Worm (Caenorhabditis elegans) whole organism, L3 larva: ENCODE results near the gene C23H4.8.

Source experiments
- R02D3.7 ChIP-seq: fragments of 150-350 bp; optimal IDR thresholded peaks from 2 replicates; lab custom pipeline; 2014; ENCODE audit warnings: missing biosample characterization, missing genetic modification characterization
- ZK546.5 ChIP-seq: sonication (generic microtip); optimal IDR thresholded peaks from 2 replicates; lab custom pipeline; 2017; ENCODE audit warnings: missing biosample characterization, missing genetic modification characterization
- ceh-28 ChIP-seq: fragments of 150-350 bp; optimal IDR thresholded peaks from 2 replicates; lab custom pipeline; 2014; ENCODE audit warnings: missing biosample characterization, missing genetic modification reagents, missing genetic modification characterization
- ceh-82 ChIP-seq: fragments of 150-350 bp; optimal IDR thresholded peaks from 2 replicates; lab custom pipeline; 2014; ENCODE audit warnings: missing biosample characterization, missing genetic modification characterization
- ceh-9 ChIP-seq: sonication (generic microtip); optimal IDR thresholded peaks from 2 replicates; lab custom pipeline; 2018; ENCODE audit warnings: missing biosample characterization, missing genetic modification characterization
- daf-12 ChIP-seq: fragments of 150-350 bp; optimal IDR thresholded peaks from 2 replicates; lab custom pipeline; 2014; ENCODE audit warnings: missing biosample characterization, missing genetic modification reagents, missing genetic modification characterization
- egl-5 ChIP-seq: fragments of 150-350 bp; optimal IDR thresholded peaks from 2 replicates; lab custom pipeline; 2017; ENCODE audit warnings: missing biosample characterization, missing genetic modification reagents, missing genetic modification characterization, inconsistent platforms
- elt-1 ChIP-seq: fragments of 150-350 bp; optimal IDR thresholded peaks from 2 replicates; lab custom pipeline; 2014; ENCODE audit warnings: missing biosample characterization, missing genetic modification characterization
- elt-2 ChIP-seq: sonication (generic microtip); optimal IDR thresholded peaks from 2 replicates; lab custom pipeline; 2016; ENCODE audit warnings: missing genetic modification reagents, mild to moderate bottlenecking, missing genetic modification characterization, missing compliant biosample characterization
- elt-3 ChIP-seq, 3 experiments: fragments of 150-350 bp in 1 of 3; sonication (generic microtip) in 2 of 3; optimal IDR thresholded peaks; 2 replicates in 2 of 3; 4 replicates in 1 of 3; lab custom pipeline; 2014 to 2017; ENCODE audit warnings: missing biosample characterization in 3 of 3, missing genetic modification characterization in 3 of 3
- eor-1 ChIP-seq, 2 experiments: fragments of 150-350 bp; optimal IDR thresholded peaks; 2 replicates each; lab custom pipeline; 2014 to 2018; ENCODE audit warnings: missing biosample characterization in 2 of 2, missing genetic modification characterization in 2 of 2
- fkh-10 ChIP-seq: sonication (generic microtip); optimal IDR thresholded peaks from 2 replicates; lab custom pipeline; 2017; ENCODE audit warnings: missing biosample characterization, missing genetic modification reagents, missing genetic modification characterization
- fkh-2 ChIP-seq: fragments of 150-350 bp; optimal IDR thresholded peaks from 2 replicates; lab custom pipeline; 2014; ENCODE audit warnings: missing biosample characterization, missing genetic modification reagents, missing genetic modification characterization
- fos-1 ChIP-seq: fragments of 150-350 bp; optimal IDR thresholded peaks from 2 replicates; lab custom pipeline; 2014; ENCODE audit warnings: missing biosample characterization, missing genetic modification characterization
- lin-15B ChIP-seq: fragments of 150-350 bp; optimal IDR thresholded peaks from 2 replicates; lab custom pipeline; 2014; ENCODE audit warnings: missing biosample characterization, missing genetic modification characterization
- lin-39 ChIP-seq: fragments of 150-350 bp; optimal IDR thresholded peaks from 2 replicates; lab custom pipeline; 2018; ENCODE audit warnings: missing biosample characterization, missing genetic modification reagents, missing genetic modification characterization
- lsy-12 ChIP-seq: sonication (generic microtip); optimal IDR thresholded peaks from 2 replicates; lab custom pipeline; 2016; ENCODE audit warnings: mild to moderate bottlenecking, missing genetic modification characterization, missing compliant biosample characterization
- mdl-1 ChIP-seq: fragments of 150-350 bp; optimal IDR thresholded peaks from 2 replicates; lab custom pipeline; 2014; ENCODE audit warnings: missing biosample characterization, missing genetic modification characterization
- mml-1 ChIP-seq: fragments of 150-350 bp; sonication (generic microtip); optimal IDR thresholded peaks from 3 replicates; lab custom pipeline; 2014; ENCODE audit warnings: missing biosample characterization, missing genetic modification characterization
- nfya-1 ChIP-seq: sonication (generic microtip); optimal IDR thresholded peaks from 2 replicates; lab custom pipeline; 2017; ENCODE audit warnings: missing genetic modification characterization, mild to moderate bottlenecking, missing compliant biosample characterization, antibody characterized with exemption, moderate library complexity; ENCODE audit not compliant: insufficient read depth
- nhr-11 ChIP-seq: fragments of 150-350 bp; optimal IDR thresholded peaks from 2 replicates; lab custom pipeline; 2014; ENCODE audit warnings: missing biosample characterization, missing genetic modification characterization
- nhr-23 ChIP-seq: fragments of 150-350 bp; optimal IDR thresholded peaks from 2 replicates; lab custom pipeline; 2014; ENCODE audit warnings: missing biosample characterization, missing genetic modification reagents, missing genetic modification characterization
- nhr-25 ChIP-seq: sonication (generic microtip); optimal IDR thresholded peaks from 2 replicates; lab custom pipeline; 2017; ENCODE audit warnings: missing biosample characterization, missing genetic modification characterization
- nhr-28 ChIP-seq: fragments of 150-350 bp; optimal IDR thresholded peaks from 2 replicates; lab custom pipeline; 2014; ENCODE audit warnings: missing biosample characterization, missing genetic modification characterization
- nhr-43 ChIP-seq: sonication (generic microtip); optimal IDR thresholded peaks from 2 replicates; lab custom pipeline; 2016; ENCODE audit warnings: mild to moderate bottlenecking, missing genetic modification characterization, missing compliant biosample characterization; ENCODE audit not compliant: poor library complexity, severe bottlenecking
- nhr-67 ChIP-seq: fragments of 150-350 bp; optimal IDR thresholded peaks from 2 replicates; lab custom pipeline; 2014; ENCODE audit warnings: missing biosample characterization, missing genetic modification characterization
- nhr-76 ChIP-seq: fragments of 150-350 bp; sonication (generic microtip); optimal IDR thresholded peaks from 5 replicates; lab custom pipeline; 2014; ENCODE audit warnings: missing biosample characterization, missing genetic modification characterization
- nhr-77 ChIP-seq: fragments of 150-350 bp; optimal IDR thresholded peaks from 2 replicates; lab custom pipeline; 2014; ENCODE audit warnings: missing biosample characterization, missing genetic modification characterization
- pha-4 ChIP-seq: fragments of 150-350 bp; optimal IDR thresholded peaks from 2 replicates; lab custom pipeline; 2014; ENCODE audit warnings: missing biosample characterization, missing genetic modification reagents, missing genetic modification characterization
- pqm-1 ChIP-seq: fragments of 150-350 bp; optimal IDR thresholded peaks from 2 replicates; lab custom pipeline; 2017; ENCODE audit warnings: missing biosample characterization, missing genetic modification characterization, inconsistent platforms
- sea-2 ChIP-seq: fragments of 150-350 bp; sonication (generic microtip); optimal IDR thresholded peaks from 4 replicates; lab custom pipeline; 2014; ENCODE audit warnings: missing biosample characterization, missing genetic modification reagents, missing genetic modification characterization
- snpc-4 ChIP-seq: fragments of 150-350 bp; optimal IDR thresholded peaks from 2 replicates; lab custom pipeline; 2014; ENCODE audit warnings: missing biosample characterization, missing genetic modification characterization
- tbx-2 ChIP-seq: sonication (generic microtip); optimal IDR thresholded peaks from 2 replicates; lab custom pipeline; 2016; ENCODE audit warnings: mild to moderate bottlenecking, missing genetic modification characterization, missing compliant biosample characterization
- unc-39 ChIP-seq: sonication (generic microtip); optimal IDR thresholded peaks from 4 replicates; lab custom pipeline; 2017; ENCODE audit warnings: missing biosample characterization, missing genetic modification characterization
- unc-62 ChIP-seq: fragments of 150-350 bp; sonication (generic microtip); optimal IDR thresholded peaks from 4 replicates; lab custom pipeline; 2014; ENCODE audit warnings: missing biosample characterization, missing genetic modification reagents, missing genetic modification characterization
- zag-1 ChIP-seq: fragments of 150-350 bp; optimal IDR thresholded peaks from 2 replicates; lab custom pipeline; 2014; ENCODE audit warnings: missing biosample characterization, missing genetic modification characterization
- ztf-11 ChIP-seq: fragments of 150-350 bp; optimal IDR thresholded peaks from 2 replicates; lab custom pipeline; 2014; ENCODE audit warnings: missing biosample characterization, missing genetic modification characterization

C23H4.8 gene

ce11 chrX:12182684-12183477, 34.2 kb upstream of the C23H4.8 start:
- TF ChIP-seq unc-62: peak; percentile 48
- no peak for TF ChIP-seq mml-1 (tag; lab: Kevin White, UChicago)
- TF ChIP-seq egl-5: peak; percentile 58
- TF ChIP-seq lin-39 (tag; lab: Kevin White, UChicago): peak; percentile 43
- TF ChIP-seq nhr-25 (tag; lab: Kevin White, UChicago): no peak
- TF ChIP-seq unc-39 (tag; lab: Kevin White, UChicago): no peak
- TF ChIP-seq nhr-76 (tag; lab: Kevin White, UChicago): no peak
- no peak for TF ChIP-seq zag-1 (tag; lab: Kevin White, UChicago)
- TF ChIP-seq, all 47 proteins: peak for 3

DNA sequence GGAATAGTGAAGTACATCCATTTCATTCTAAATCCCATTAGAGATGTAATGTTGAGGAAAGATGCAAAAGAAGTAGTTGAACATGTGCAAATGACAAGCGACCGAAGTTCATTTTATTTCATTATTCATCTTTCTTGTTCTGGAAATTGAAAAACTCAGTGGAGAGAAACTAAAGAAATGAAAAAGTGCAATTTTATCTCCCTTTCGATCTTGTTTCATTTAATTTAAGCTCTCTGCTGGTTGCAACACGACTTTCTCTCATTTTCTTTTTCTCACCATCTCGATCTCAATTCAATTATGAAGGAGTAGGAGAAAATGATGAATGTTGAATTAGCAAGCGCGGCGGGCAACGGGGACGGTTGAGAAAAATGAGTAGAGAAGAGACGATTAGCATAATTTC, 32.6 kb upstream of the C23H4.8 start:
- no peak for TF ChIP-seq nhr-25 (tag; lab: Kevin White, UChicago)
- TF ChIP-seq ceh-82 (tag; lab: Kevin White, UChicago): no peak
- TF ChIP-seq ceh-28 (tag; lab: Kevin White, UChicago): no peak
- TF ChIP-seq unc-39 (tag; lab: Kevin White, UChicago): no peak
- no peak for TF ChIP-seq nhr-77 (tag; lab: Kevin White, UChicago)
- peak; percentile 19 for TF ChIP-seq nfya-1 (tag; lab: Kevin White, UChicago)
- TF ChIP-seq egl-5: no peak
- TF ChIP-seq fkh-10: peak; percentile 65
- no peak for TF ChIP-seq fkh-2 (tag; lab: Kevin White, UChicago)
- no peak for TF ChIP-seq elt-1 (tag; lab: Kevin White, UChicago)

DNA sequence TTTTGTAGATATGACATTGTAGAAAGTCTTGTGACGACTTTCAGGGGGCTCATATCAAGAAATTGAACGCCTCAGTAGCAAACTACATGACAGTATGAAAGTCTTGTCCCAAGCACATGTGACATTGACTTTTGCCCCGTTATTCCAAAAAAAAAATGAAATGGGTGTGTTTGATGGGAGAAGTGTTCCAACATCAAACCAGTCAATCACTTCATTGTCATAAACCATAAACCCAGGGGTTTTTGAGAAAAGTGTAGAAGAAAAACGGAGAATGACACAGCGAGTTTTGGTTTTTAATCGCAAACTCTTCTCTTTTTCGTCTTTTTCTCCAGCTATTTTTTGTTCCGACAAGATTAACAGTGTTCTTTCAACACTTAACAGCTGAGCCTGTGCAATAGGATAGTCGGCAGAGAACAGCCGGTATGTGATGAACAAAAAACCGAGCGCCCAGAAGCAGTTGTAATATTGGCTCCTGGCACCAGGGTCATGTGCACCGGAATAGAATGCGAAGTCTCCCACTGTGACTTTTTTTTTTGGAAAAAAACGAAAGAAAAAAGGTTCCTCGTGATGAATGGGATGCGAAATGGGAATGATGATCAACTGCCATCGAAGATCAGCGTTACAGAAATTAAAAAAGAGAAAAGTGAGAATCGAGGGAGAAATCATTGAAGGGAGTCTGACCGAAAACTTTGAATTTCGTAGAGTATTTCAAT, 31.0 kb upstream of the C23H4.8 start:
- TF ChIP-seq pha-4 (tag; lab: Kevin White, UChicago): peak; percentile 32
- no peak for TF ChIP-seq R02D3.7 (tag; lab: Kevin White, UChicago)
- no peak for TF ChIP-seq daf-12 (tag; lab: Kevin White, UChicago)
- TF ChIP-seq ceh-82 (tag; lab: Kevin White, UChicago): no peak
- TF ChIP-seq fos-1: no peak
- no peak for TF ChIP-seq lin-15B (tag; lab: Kevin White, UChicago)
- TF ChIP-seq unc-39 (tag; lab: Kevin White, UChicago): no peak
- TF ChIP-seq ztf-11: no peak

ce11 chrX:12186592-12186991, 30.5 kb upstream of the C23H4.8 start:
- TF ChIP-seq elt-3 (tag; optimal IDR thresholded peaks at IDR 0.05; lab: Kevin White, UChicago) (no peak), tbx-2 (tag; lab: Kevin White, UChicago) (no peak), ceh-9 (tag; lab: Kevin White, UChicago) (no peak), nhr-43 (no peak), sea-2 (GFP tag; lab: Kevin White, UChicago) (no peak), fkh-10 (no peak), nhr-77 (tag; lab: Kevin White, UChicago) (no peak), egl-5 (no peak)

DNA sequence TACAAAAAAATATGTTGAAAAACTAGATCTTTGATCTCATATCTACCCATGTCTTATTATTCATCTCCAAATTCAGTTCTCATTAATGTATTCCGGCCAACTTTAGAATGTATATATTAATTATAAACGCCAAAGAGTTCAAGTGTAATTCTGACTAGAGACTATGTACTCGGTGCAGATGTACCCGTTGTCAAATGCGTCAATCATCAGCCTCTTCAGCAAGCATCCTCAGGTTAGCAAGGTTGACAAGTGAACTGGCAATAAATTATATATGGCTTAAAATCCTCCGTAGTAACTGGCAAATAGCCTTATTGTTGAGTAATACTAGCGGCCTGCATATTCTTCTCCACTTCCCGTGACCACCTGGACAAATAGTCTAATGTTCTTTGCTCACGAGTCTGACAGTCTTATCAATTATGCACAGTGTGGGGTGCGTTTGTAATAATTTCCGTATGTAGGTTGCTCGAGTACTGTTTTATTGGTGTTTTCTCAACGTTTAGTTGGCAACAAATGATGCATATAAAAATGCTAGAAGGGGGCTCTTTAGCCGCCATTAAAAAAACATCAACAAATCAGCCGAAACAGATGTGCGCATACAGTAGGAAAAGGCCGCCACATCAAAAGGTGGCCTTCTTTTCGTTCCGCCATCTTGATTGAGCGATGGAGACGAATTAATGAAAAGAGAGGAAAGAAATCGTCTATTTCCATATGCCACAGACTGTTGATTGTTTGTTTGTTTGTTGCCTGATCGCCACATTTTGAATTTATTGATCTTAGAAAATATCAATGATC, 28.6 kb upstream of the C23H4.8 start:
- TF ChIP-seq snpc-4 (tag; lab: Kevin White, UChicago) (no peak), daf-12 (tag; lab: Kevin White, UChicago) (no peak), lsy-12 (tag; lab: Kevin White, UChicago) (no peak), fkh-10 (no peak), lin-39 (tag; lab: Kevin White, UChicago) (no peak), nhr-23 (no peak), eor-1 (tag; optimal IDR thresholded peaks at IDR 0.05; lab: Kevin White, UChicago) (no peak), nhr-25 (tag; lab: Kevin White, UChicago) (peak; percentile 9), mdl-1 (tag; lab: Kevin White, UChicago) (no peak), unc-62 (no peak), nhr-67 (tag; lab: Kevin White, UChicago) (no peak), pqm-1 (tag; lab: Kevin White, UChicago) (peak; percentile 61), sea-2 (GFP tag; lab: Kevin White, UChicago) (no peak), nhr-11 (no peak), nhr-28 (tag; lab: Kevin White, UChicago) (no peak), egl-5 (peak; percentile 52), elt-2 (peak; percentile 15), ZK546.5 (no peak), zag-1 (tag; lab: Kevin White, UChicago) (no peak)
